Fruit fly (Drosophila melanogaster) whole organism, prepupa: ENCODE results near the gene CG18417.

Source experiments
- Blimp-1 ChIP-seq: fragments of 200-800 bp; sonication (Bioruptor generic); optimal IDR thresholded peaks from 3 replicates; lab custom pipeline; 2017; ENCODE audit warnings: missing biosample characterization, missing genetic modification characterization, mild to moderate bottlenecking, moderate library complexity, missing genetic modification reagents
- CG10631 ChIP-seq: fragments of 200-800 bp; sonication (Bioruptor generic); optimal IDR thresholded peaks from 2 replicates; lab custom pipeline; 2016; ENCODE audit warnings: missing biosample characterization, missing genetic modification characterization
- CG11294 ChIP-seq: fragments of 200-800 bp; sonication (Bioruptor generic); IDR thresholded peaks from 2 replicates; pipeline ENCODE4 v1.3.6; 2022; ENCODE audit warnings: missing biosample characterization, missing genetic modification characterization
- CG11762 ChIP-seq: fragments of 200-800 bp; sonication (Bioruptor generic); optimal IDR thresholded peaks from 3 replicates; lab custom pipeline; 2016; ENCODE audit warnings: missing biosample characterization, missing genetic modification characterization; ENCODE audit not compliant: insufficient read depth
- CG11902 ChIP-seq: fragments of 200-800 bp; sonication (Bioruptor generic); optimal IDR thresholded peaks from 3 replicates; lab custom pipeline; 2016; ENCODE audit warnings: missing biosample characterization, missing genetic modification characterization
- CG1621 ChIP-seq: fragments of 200-800 bp; sonication (Bioruptor generic); optimal IDR thresholded peaks from 3 replicates; lab custom pipeline; 2018; ENCODE audit warnings: missing biosample characterization, mild to moderate bottlenecking, missing genetic modification characterization
- CG16779 ChIP-seq: fragments of 200-800 bp; sonication (Bioruptor generic); optimal IDR thresholded peaks from 3 replicates; lab custom pipeline; 2017; ENCODE audit warnings: missing biosample characterization, mild to moderate bottlenecking, missing genetic modification characterization
- CG3032 ChIP-seq: fragments of 200-800 bp; optimal IDR thresholded peaks from 2 replicates; lab custom pipeline; 2019; ENCODE audit warnings: missing biosample characterization, mild to moderate bottlenecking, missing genetic modification characterization, moderate library complexity
- CG31627 ChIP-seq: fragments of 200-800 bp; sonication (Bioruptor generic); optimal IDR thresholded peaks from 3 replicates; lab custom pipeline; 2016; ENCODE audit warnings: missing biosample characterization, missing genetic modification characterization
- CG32006 ChIP-seq: fragments of 200-800 bp; sonication (Bioruptor generic); optimal IDR thresholded peaks from 3 replicates; lab custom pipeline; 2017; ENCODE audit warnings: missing biosample characterization, mild to moderate bottlenecking, missing genetic modification characterization
- CG34406 ChIP-seq: fragments of 200-800 bp; sonication (Bioruptor generic); optimal IDR thresholded peaks from 3 replicates; lab custom pipeline; 2016; ENCODE audit warnings: missing biosample characterization, missing genetic modification characterization
- CG3919 ChIP-seq: fragments of 200-800 bp; sonication (Bioruptor generic); optimal IDR thresholded peaks from 3 replicates; lab custom pipeline; 2016; ENCODE audit warnings: missing biosample characterization, missing genetic modification characterization
- CG4318 ChIP-seq: fragments of 200-800 bp; sonication (Bioruptor generic); optimal IDR thresholded peaks from 3 replicates; lab custom pipeline; 2017; ENCODE audit warnings: missing biosample characterization, mild to moderate bottlenecking, missing genetic modification characterization
- CG6163 ChIP-seq: fragments of 200-800 bp; sonication (Bioruptor generic); IDR thresholded peaks from 3 replicates; pipeline ENCODE4 v1.3.6; 2022; ENCODE audit warnings: missing biosample characterization, missing genetic modification characterization
- CG6792 ChIP-seq: fragments of 200-800 bp; sonication (Bioruptor generic); optimal IDR thresholded peaks from 3 replicates; lab custom pipeline; 2016; ENCODE audit warnings: missing biosample characterization, missing genetic modification characterization
- CG6808 ChIP-seq: fragments of 200-800 bp; sonication (Bioruptor generic); optimal IDR thresholded peaks from 3 replicates; lab custom pipeline; 2017; ENCODE audit warnings: missing biosample characterization, missing genetic modification characterization, mild to moderate bottlenecking, moderate library complexity, missing genetic modification reagents
- CG7368 ChIP-seq: fragments of 200-800 bp; sonication (Bioruptor generic); optimal IDR thresholded peaks from 3 replicates; lab custom pipeline; 2016; ENCODE audit warnings: missing biosample characterization, missing genetic modification characterization
- CG8119 ChIP-seq: fragments of 200-800 bp; sonication (Bioruptor generic); IDR thresholded peaks from 3 replicates; pipeline ENCODE4 v1.3.6; 2022; ENCODE audit warnings: missing biosample characterization, missing genetic modification characterization
- CG8632 ChIP-seq: fragments of 200-800 bp; sonication (Bioruptor generic); optimal IDR thresholded peaks from 3 replicates; lab custom pipeline; 2016; ENCODE audit warnings: missing biosample characterization, missing genetic modification characterization
- Eip75B ChIP-seq: fragments of 200-800 bp; sonication (Bioruptor generic); optimal IDR thresholded peaks from 3 replicates; lab custom pipeline; 2016; ENCODE audit warnings: missing biosample characterization, missing genetic modification characterization
- Eip78C ChIP-seq: fragments of 200-800 bp; sonication (Bioruptor generic); peaks from one replicate; lab custom pipeline; 2016; ENCODE audit warnings: missing biosample characterization, missing genetic modification characterization
- Eip93F ChIP-seq: fragments of 200-800 bp; sonication (Bioruptor generic); optimal IDR thresholded peaks from 2 replicates; lab custom pipeline; 2016; ENCODE audit warnings: missing biosample characterization, mild to moderate bottlenecking, missing genetic modification characterization
- Ets21C ChIP-seq: fragments of 200-800 bp; sonication (Bioruptor generic); optimal IDR thresholded peaks from 3 replicates; lab custom pipeline; 2016; ENCODE audit warnings: missing biosample characterization, missing genetic modification characterization
- Ets96B ChIP-seq: fragments of 200-800 bp; optimal IDR thresholded peaks from 2 replicates; lab custom pipeline; 2019; ENCODE audit warnings: missing biosample characterization, mild to moderate bottlenecking, missing genetic modification characterization, moderate library complexity
- Gug ChIP-seq: fragments of 200-800 bp; sonication (Bioruptor generic); IDR thresholded peaks from 2 replicates; pipeline ENCODE4 v1.3.6; 2022; ENCODE audit warnings: missing biosample characterization, missing genetic modification characterization
- Hr38 ChIP-seq: sonication (Bioruptor generic); optimal IDR thresholded peaks from 2 replicates; lab custom pipeline; 2016; ENCODE audit warnings: missing biosample characterization, missing genetic modification characterization
- Hr39 ChIP-seq: fragments of 200-800 bp; sonication (Bioruptor generic); optimal IDR thresholded peaks from 2 replicates; lab custom pipeline; 2016; ENCODE audit warnings: missing biosample characterization, missing genetic modification characterization
- Lpt ChIP-seq: fragments of 200-800 bp; sonication (Bioruptor generic); optimal IDR thresholded peaks from 3 replicates; lab custom pipeline; 2016; ENCODE audit warnings: missing biosample characterization, missing genetic modification characterization
- Met ChIP-seq: fragments of 200-800 bp; sonication (Bioruptor generic); optimal IDR thresholded peaks from 3 replicates; lab custom pipeline; 2016; ENCODE audit warnings: missing biosample characterization, missing genetic modification characterization
- OdsH ChIP-seq: fragments of 200-800 bp; sonication (Bioruptor generic); optimal IDR thresholded peaks from 3 replicates; lab custom pipeline; 2016; ENCODE audit warnings: missing biosample characterization, missing genetic modification characterization
- Smox ChIP-seq: fragments of 200-800 bp; sonication (Bioruptor generic); optimal IDR thresholded peaks from 3 replicates; lab custom pipeline; 2016; ENCODE audit warnings: missing biosample characterization, missing genetic modification characterization
- Sox14 ChIP-seq: fragments of 200-800 bp; sonication (Bioruptor generic); optimal IDR thresholded peaks from 3 replicates; lab custom pipeline; 2016; ENCODE audit warnings: missing biosample characterization, missing genetic modification characterization
- achi ChIP-seq: fragments of 200-800 bp; sonication (Bioruptor generic); optimal IDR thresholded peaks from 3 replicates; lab custom pipeline; 2016; ENCODE audit warnings: missing biosample characterization, missing genetic modification characterization
- acj6 ChIP-seq: fragments of 200-800 bp; sonication (Bioruptor generic); optimal IDR thresholded peaks from 3 replicates; lab custom pipeline; 2016; ENCODE audit warnings: missing biosample characterization, missing genetic modification characterization
- cyc ChIP-seq: fragments of 200-800 bp; sonication (Bioruptor generic); optimal IDR thresholded peaks from 3 replicates; lab custom pipeline; 2016; ENCODE audit warnings: missing biosample characterization, missing genetic modification characterization
- dsx ChIP-seq: fragments of 200-800 bp; optimal IDR thresholded peaks from 3 replicates; lab custom pipeline; 2019; ENCODE audit warnings: missing biosample characterization, mild to moderate bottlenecking, missing genetic modification characterization, moderate library complexity; ENCODE audit not compliant: poor library complexity, severe bottlenecking
- eg ChIP-seq: fragments of 200-800 bp; sonication (Bioruptor generic); IDR thresholded peaks from 3 replicates; pipeline ENCODE4 v1.3.6; 2022; ENCODE audit warnings: missing biosample characterization, missing genetic modification characterization
- esn ChIP-seq: fragments of 200-800 bp; sonication (Bioruptor generic); optimal IDR thresholded peaks from 2 replicates; lab custom pipeline; 2016; ENCODE audit warnings: missing biosample characterization, mild to moderate bottlenecking, missing genetic modification characterization, moderate library complexity
- fd59A ChIP-seq: fragments of 200-800 bp; sonication (Bioruptor generic); optimal IDR thresholded peaks from 2 replicates; lab custom pipeline; 2017; ENCODE audit warnings: missing biosample characterization, mild to moderate bottlenecking, missing genetic modification characterization, missing genetic modification reagents
- fd85E ChIP-seq: fragments of 200-800 bp; sonication (Bioruptor generic); optimal IDR thresholded peaks from 3 replicates; lab custom pipeline; 2016; ENCODE audit warnings: missing biosample characterization, missing genetic modification characterization
- fkh ChIP-seq: fragments of 200-800 bp; sonication (Bioruptor generic); optimal IDR thresholded peaks from 3 replicates; lab custom pipeline; 2017; ENCODE audit warnings: missing biosample characterization, mild to moderate bottlenecking, missing genetic modification characterization, moderate library complexity
- lz ChIP-seq: fragments of 200-800 bp; sonication (Bioruptor generic); optimal IDR thresholded peaks from 3 replicates; lab custom pipeline; 2016; ENCODE audit warnings: missing biosample characterization, missing genetic modification characterization
- net ChIP-seq: fragments of 200-800 bp; sonication (Bioruptor generic); optimal IDR thresholded peaks from 3 replicates; lab custom pipeline; 2016; ENCODE audit warnings: missing biosample characterization, missing genetic modification characterization
- pdm3 ChIP-seq: fragments of 200-800 bp; sonication (Bioruptor generic); optimal IDR thresholded peaks from 3 replicates; lab custom pipeline; 2016; ENCODE audit warnings: missing biosample characterization, missing genetic modification characterization
- salr ChIP-seq, 2 experiments: fragments of 200-800 bp; sonication (Bioruptor generic); optimal IDR thresholded peaks; 3 replicates each; lab custom pipeline; 2016 to 2018; ENCODE audit warnings: missing biosample characterization in 2 of 2, missing genetic modification characterization in 2 of 2, mild to moderate bottlenecking in 1 of 2
- spab ChIP-seq: fragments of 200-800 bp; sonication (Bioruptor generic); optimal IDR thresholded peaks from 2 replicates; lab custom pipeline; 2017; ENCODE audit warnings: missing biosample characterization, mild to moderate bottlenecking, missing genetic modification characterization, missing genetic modification reagents
- ss ChIP-seq, 2 experiments: fragments of 200-800 bp; sonication (Bioruptor generic); optimal IDR thresholded peaks; 2 replicates in 1 of 2; 3 replicates in 1 of 2; lab custom pipeline; 2017 to 2018; ENCODE audit warnings: mild to moderate bottlenecking in 2 of 2, missing biosample characterization in 2 of 2, missing genetic modification characterization in 2 of 2, moderate library complexity in 1 of 2
- svp ChIP-seq: fragments of 200-800 bp; sonication (Bioruptor generic); peaks from one replicate; lab custom pipeline; 2016; ENCODE audit warnings: missing biosample characterization, missing genetic modification characterization
- topi ChIP-seq: fragments of 200-800 bp; sonication (Bioruptor generic); optimal IDR thresholded peaks from 3 replicates; lab custom pipeline; 2016; ENCODE audit warnings: missing biosample characterization, missing genetic modification characterization
- vri ChIP-seq: fragments of 200-800 bp; sonication (Bioruptor generic); optimal IDR thresholded peaks from 3 replicates; lab custom pipeline; 2016; ENCODE audit warnings: missing biosample characterization, mild to moderate bottlenecking, missing genetic modification characterization

CG18417 gene

dm6 chr3L:7434715-7435653 is 35.1 kb downstream of the CG18417 start, which contains the start of gene Rac2:
Gene Rac2 (minus strand): TSS chr3L:7435190.
- TF ChIP-seq Gug (GFP tag; lab: Robert Waterston, UW) (no peak; the same call in 1 of the 2 replicates), Hr38 (GFP tag; lab: Kevin White, UChicago) (no peak), svp (GFP tag; lab: Kevin White, UChicago) (peak; percentile 88), Sox14 (GFP tag; lab: Kevin White, UChicago) (peak; percentile 67), lz (GFP tag; lab: Kevin White, UChicago) (peak; percentile 30), vri (peak; percentile 78), Eip75B (GFP tag; lab: Kevin White, UChicago) (peak; percentile 67), Met (GFP tag; lab: Kevin White, UChicago) (peak; percentile 20), CG8119 (peak; percentile 57), Ets96B (tag; lab: Kevin White, UChicago) (peak; percentile 54), CG3032 (tag; lab: Kevin White, UChicago) (peak; percentile 37), pdm3 (GFP tag; lab: Kevin White, UChicago) (peak; percentile 41), dsx (GFP tag; lab: Kevin White, UChicago) (peak; percentile 52), Eip93F (GFP tag; lab: Kevin White, UChicago) (no peak), fd85E (GFP tag; lab: Kevin White, UChicago) (peak; percentile 40), CG34406 (GFP tag; lab: Kevin White, UChicago) (peak; percentile 7), CG10631 (GFP tag; lab: Kevin White, UChicago) (peak; percentile 47), ss (GFP tag; optimal IDR thresholded peaks at IDR 0.05; lab: Kevin White, UChicago) (peak; percentile 66 to 70), esn (peak; percentile 42), CG3919 (GFP tag; lab: Kevin White, UChicago) (peak; percentile 70), cyc (GFP tag; lab: Kevin White, UChicago) (peak; percentile 37), CG1621 (tag; lab: Kevin White, UChicago) (peak; percentile 52), fkh (GFP tag; lab: Kevin White, UChicago) (peak; percentile 58), Lpt (GFP tag; lab: Kevin White, UChicago) (peak; percentile 54), CG4318 (peak; percentile 4), Hr39 (GFP tag; lab: Kevin White, UChicago) (peak; percentile 28), salr (GFP tag; optimal IDR thresholded peaks at IDR 0.05; lab: Kevin White, UChicago) (peak; percentile 46 to 67), spab (GFP tag; lab: Kevin White, UChicago) (peak; percentile 14), CG16779 (tag; lab: Kevin White, UChicago) (peak; percentile 9), CG7368 (GFP tag; lab: Kevin White, UChicago) (peak; percentile 41), Ets21C (peak; percentile 29), acj6 (GFP tag; lab: Kevin White, UChicago) (peak; percentile 22), eg (GFP tag; lab: Robert Waterston, UW) (peak; percentile 64; the same call in 2 of the 3 replicates), CG11762 (peak; percentile 22), achi (peak; percentile 58), CG6792 (no peak), CG8632 (GFP tag; lab: Kevin White, UChicago) (no peak), Smox (GFP tag; lab: Kevin White, UChicago) (peak; percentile 32), CG31627 (GFP tag; lab: Kevin White, UChicago) (peak; percentile 40), CG6163 (GFP tag; lab: Robert Waterston, UW) (peak; percentile 74), fd59A (GFP tag; lab: Kevin White, UChicago) (no peak), CG6808 (GFP tag; lab: Kevin White, UChicago) (peak; percentile 51), OdsH (GFP tag; lab: Kevin White, UChicago) (peak; percentile 19), CG11902 (GFP tag; lab: Kevin White, UChicago) (no peak), CG32006 (GFP tag; lab: Kevin White, UChicago) (peak; percentile 76), topi (peak; percentile 31), CG11294 (peak; percentile 30; the same call in 1 of the 2 replicates), Eip78C (GFP tag; lab: Kevin White, UChicago) (peak; percentile 83), Blimp-1 (GFP tag; lab: Kevin White, UChicago) (no peak), net (GFP tag; lab: Kevin White, UChicago) (peak; percentile 69)
